Fruit fly (Drosophila melanogaster) whole organism, embryonic: ENCODE measurements around the gene CG1986.

ENCODE experiments used
- Bgb ChIP-seq: fragments of 200-800 bp; sonication (Bioruptor generic); IDR thresholded peaks from 2 replicates; pipeline ENCODE4 v1.3.6; 2022; ENCODE audit warnings: missing biosample characterization, missing genetic modification characterization; ENCODE audit not compliant: partially characterized antibody
- CG10565 ChIP-seq: fragments of 200-800 bp; sonication (Bioruptor generic); optimal IDR thresholded peaks from 3 replicates; lab custom pipeline; 2016; ENCODE audit warnings: missing biosample characterization, mild to moderate bottlenecking, missing genetic modification characterization
- CG10959 ChIP-seq: fragments of 200-800 bp; sonication (Bioruptor generic); IDR thresholded peaks from 2 replicates; pipeline ENCODE4 v1.3.6; 2022; ENCODE audit warnings: missing biosample characterization, missing genetic modification characterization
- CG11456 ChIP-seq: fragments of 200-800 bp; sonication (Bioruptor generic); IDR thresholded peaks from 3 replicates; pipeline ENCODE4 v1.3.6; 2022; ENCODE audit warnings: missing biosample characterization, missing genetic modification characterization
- CG12071 ChIP-seq: fragments of 200-800 bp; sonication (Bioruptor generic); optimal IDR thresholded peaks from 3 replicates; lab custom pipeline; 2018; ENCODE audit warnings: missing biosample characterization, mild to moderate bottlenecking, missing genetic modification characterization
- CG12219 ChIP-seq: fragments of 200-800 bp; sonication (Bioruptor generic); optimal IDR thresholded peaks from 3 replicates; lab custom pipeline; 2018; ENCODE audit warnings: missing biosample characterization, mild to moderate bottlenecking, missing genetic modification characterization
- CG12299 ChIP-seq: fragments of 200-800 bp; sonication (Bioruptor generic); optimal IDR thresholded peaks from 2 replicates; lab custom pipeline; 2018; ENCODE audit warnings: missing biosample characterization, mild to moderate bottlenecking, missing genetic modification characterization
- CG13296 ChIP-seq: fragments of 200-800 bp; sonication (Bioruptor generic); optimal IDR thresholded peaks from 3 replicates; lab custom pipeline; 2018; ENCODE audit warnings: missing biosample characterization, mild to moderate bottlenecking, missing genetic modification characterization
- CG13894 ChIP-seq: fragments of 200-800 bp; sonication (Bioruptor generic); optimal IDR thresholded peaks from 3 replicates; lab custom pipeline; 2018; ENCODE audit warnings: missing biosample characterization, mild to moderate bottlenecking, missing genetic modification characterization, moderate library complexity
- CG16779 ChIP-seq: fragments of 200-800 bp; sonication (Bioruptor generic); IDR thresholded peaks from 2 replicates; pipeline ENCODE4 v1.3.6; 2022; ENCODE audit warnings: missing biosample characterization, missing genetic modification characterization
- CG2129 ChIP-seq: fragments of 200-800 bp; sonication (Bioruptor generic); IDR thresholded peaks from 2 replicates; pipeline ENCODE4 v1.3.6; 2022; ENCODE audit warnings: missing biosample characterization, missing genetic modification characterization; ENCODE audit not compliant: partially characterized antibody
- CG3407 ChIP-seq: fragments of 200-800 bp; sonication (Bioruptor generic); optimal IDR thresholded peaks from 2 replicates; lab custom pipeline; 2018; ENCODE audit warnings: missing biosample characterization, mild to moderate bottlenecking, missing genetic modification characterization
- CG34376 ChIP-seq: fragments of 200-800 bp; sonication (Bioruptor generic); optimal IDR thresholded peaks from 2 replicates; lab custom pipeline; 2018; ENCODE audit warnings: missing biosample characterization, mild to moderate bottlenecking, missing genetic modification characterization
- CG34422 ChIP-seq: fragments of 200-800 bp; sonication (Bioruptor generic); IDR thresholded peaks from 3 replicates; pipeline ENCODE4 v1.3.6; 2022; ENCODE audit warnings: missing biosample characterization, missing genetic modification characterization
- CG3726 ChIP-seq: fragments of 200-800 bp; sonication (Bioruptor generic); IDR thresholded peaks from 3 replicates; pipeline ENCODE4, ENCODE4 v1.3.6; 2022; ENCODE audit warnings: missing biosample characterization, missing genetic modification characterization
- CG43689 ChIP-seq: fragments of 200-800 bp; sonication (Bioruptor generic); IDR thresholded peaks from 2 replicates; pipeline ENCODE4 v1.3.6; 2022; ENCODE audit warnings: missing biosample characterization, missing genetic modification characterization
- CG8089 ChIP-seq: fragments of 200-800 bp; sonication (Bioruptor generic); optimal IDR thresholded peaks from 3 replicates; lab custom pipeline; 2016; ENCODE audit warnings: missing biosample characterization, missing genetic modification characterization
- CG9215 ChIP-seq: fragments of 200-800 bp; sonication (Bioruptor generic); IDR thresholded peaks from 2 replicates; pipeline ENCODE4 v1.3.6; 2022; ENCODE audit warnings: missing biosample characterization, missing genetic modification characterization
- CTCF ChIP-seq: fragments of 200-800 bp; sonication (Bioruptor generic); optimal IDR thresholded peaks from 2 replicates; lab custom pipeline; 2017; ENCODE audit warnings: missing biosample characterization, mild to moderate bottlenecking, missing genetic modification characterization, moderate library complexity
- Dbx ChIP-seq: fragments of 200-800 bp; sonication (Bioruptor generic); IDR thresholded peaks from 3 replicates; pipeline ENCODE4 v1.3.6; 2022; ENCODE audit warnings: missing biosample characterization, missing genetic modification characterization
- Drgx ChIP-seq: fragments of 200-800 bp; sonication (Bioruptor generic); IDR thresholded peaks from 2 replicates; pipeline ENCODE4 v1.3.6; 2022; ENCODE audit warnings: missing biosample characterization, missing genetic modification characterization
- E2f2 ChIP-seq: fragments of 200-800 bp; sonication (Bioruptor generic); IDR thresholded peaks from 2 replicates; pipeline ENCODE4 v1.3.6; 2022; ENCODE audit warnings: missing biosample characterization, missing genetic modification characterization
- Ets97D ChIP-seq: fragments of 200-800 bp; sonication (Bioruptor generic); optimal IDR thresholded peaks from 3 replicates; lab custom pipeline; 2016; ENCODE audit warnings: missing biosample characterization, missing genetic modification characterization
- GATAe ChIP-seq: fragments of 200-800 bp; sonication (Bioruptor generic); conservative IDR thresholded peaks from 2 replicates; pipeline ENCODE4 v1.3.6; 2022; ENCODE audit warnings: missing biosample characterization, missing genetic modification characterization
- H2.0 ChIP-seq: fragments of 200-800 bp; sonication (Bioruptor generic); IDR thresholded peaks from 2 replicates; pipeline ENCODE4 v1.3.6; 2022; ENCODE audit warnings: missing biosample characterization, missing genetic modification characterization
- Hmr ChIP-seq: fragments of 200-800 bp; sonication (Bioruptor generic); optimal IDR thresholded peaks from 3 replicates; lab custom pipeline; 2017; ENCODE audit warnings: mild to moderate bottlenecking, missing biosample characterization, missing genetic modification reagents, missing genetic modification characterization
- Hsf ChIP-seq: fragments of 200-800 bp; sonication (Bioruptor generic); optimal IDR thresholded peaks from 3 replicates; lab custom pipeline; 2016; ENCODE audit warnings: missing biosample characterization, missing genetic modification characterization
- Mes4 ChIP-seq: fragments of 200-800 bp; sonication (Bioruptor generic); optimal IDR thresholded peaks from 2 replicates; lab custom pipeline; 2016; ENCODE audit warnings: missing biosample characterization, missing genetic modification characterization
- NFAT ChIP-seq: fragments of 200-800 bp; sonication (Bioruptor generic); IDR thresholded peaks from 2 replicates; pipeline ENCODE4 v1.3.6; 2022; ENCODE audit warnings: missing biosample characterization, missing genetic modification characterization
- NK7.1 ChIP-seq: fragments of 200-800 bp; sonication (Bioruptor generic); optimal IDR thresholded peaks from 3 replicates; lab custom pipeline; 2016; ENCODE audit warnings: missing biosample characterization, missing genetic modification characterization
- Sin3A ChIP-seq: fragments of >200 bp; optimal IDR thresholded peaks from 2 replicates; lab custom pipeline; 2018
- Trl ChIP-seq, 3 experiments: fragments of >200 bp in 2 of 3; fragments of 200-800 bp in 1 of 3; sonication (Bioruptor generic) in 1 of 3; optimal IDR thresholded peaks; 2 replicates in 1 of 3; 3 replicates in 2 of 3; lab custom pipeline; 2016 to 2017; ENCODE audit warnings: missing biosample characterization in 1 of 3, missing genetic modification characterization in 1 of 3
- ap ChIP-seq: fragments of 200-800 bp; sonication (Bioruptor generic); IDR thresholded peaks from 2 replicates; pipeline ENCODE4 v1.3.6; 2022; ENCODE audit warnings: missing biosample characterization, missing genetic modification characterization
- az2 ChIP-seq: fragments of 200-800 bp; sonication (Bioruptor generic); optimal IDR thresholded peaks from 3 replicates; lab custom pipeline; 2016; ENCODE audit warnings: missing biosample characterization, missing genetic modification characterization
- btn ChIP-seq: fragments of 200-800 bp; sonication (Bioruptor generic); optimal IDR thresholded peaks from 2 replicates; lab custom pipeline; 2016; ENCODE audit warnings: missing biosample characterization, missing genetic modification characterization
- cg ChIP-seq: fragments of 200-800 bp; sonication (Bioruptor generic); optimal IDR thresholded peaks from 3 replicates; lab custom pipeline; 2019; ENCODE audit warnings: missing biosample characterization, mild to moderate bottlenecking, missing genetic modification characterization, moderate library complexity
- corto ChIP-seq: fragments of 200-800 bp; sonication (Bioruptor generic); optimal IDR thresholded peaks from 2 replicates; lab custom pipeline; 2016; ENCODE audit warnings: missing biosample characterization, mild to moderate bottlenecking, missing genetic modification characterization, moderate library complexity
- crol ChIP-seq: fragments of 200-800 bp; sonication (Bioruptor generic); IDR thresholded peaks from 2 replicates; pipeline ENCODE4 v1.3.6; 2022; ENCODE audit warnings: missing biosample characterization, missing genetic modification characterization
- dm ChIP-seq: fragments of 200-800 bp; sonication (Bioruptor generic); optimal IDR thresholded peaks from 3 replicates; lab custom pipeline; 2016; ENCODE audit warnings: missing biosample characterization, missing genetic modification characterization
- gcm ChIP-seq: fragments of 200-800 bp; sonication (Bioruptor generic); optimal IDR thresholded peaks from 2 replicates; lab custom pipeline; 2019; ENCODE audit warnings: missing biosample characterization, mild to moderate bottlenecking, missing genetic modification characterization, moderate library complexity
- gcm2 ChIP-seq: fragments of 200-800 bp; sonication (Bioruptor generic); optimal IDR thresholded peaks from 2 replicates; lab custom pipeline; 2016; ENCODE audit warnings: missing biosample characterization, missing genetic modification characterization
- mld ChIP-seq: fragments of 200-800 bp; sonication (Bioruptor generic); IDR thresholded peaks from 3 replicates; pipeline ENCODE4 v1.3.6; 2022; ENCODE audit warnings: missing biosample characterization, missing genetic modification characterization; ENCODE audit not compliant: partially characterized antibody
- pho ChIP-seq: fragments of 200-800 bp; sonication (Bioruptor generic); optimal IDR thresholded peaks from 2 replicates; lab custom pipeline; 2016; ENCODE audit warnings: missing biosample characterization, missing genetic modification characterization
- ranshi ChIP-seq: fragments of 200-800 bp; sonication (Bioruptor generic); IDR thresholded peaks from 2 replicates; pipeline ENCODE4 v1.3.6; 2022; ENCODE audit warnings: missing biosample characterization, missing genetic modification characterization
- row ChIP-seq: fragments of 200-800 bp; sonication (Bioruptor generic); IDR thresholded peaks from 3 replicates; pipeline ENCODE4 v1.3.6; 2022; ENCODE audit warnings: missing biosample characterization, missing genetic modification characterization
- sens-2 ChIP-seq: fragments of 200-800 bp; sonication (Bioruptor generic); IDR thresholded peaks from 2 replicates; pipeline ENCODE4 v1.3.6; 2022; ENCODE audit warnings: missing biosample characterization, missing genetic modification characterization
- sna ChIP-seq: fragments of 200-800 bp; sonication (Bioruptor generic); IDR thresholded peaks from 2 replicates; pipeline ENCODE4 v1.3.6; 2022; ENCODE audit warnings: missing biosample characterization, missing genetic modification characterization; ENCODE audit not compliant: partially characterized antibody
- ssp ChIP-seq: fragments of 200-800 bp; sonication (Bioruptor generic); IDR thresholded peaks from 2 replicates; pipeline ENCODE4 v1.3.6; 2022; ENCODE audit warnings: missing biosample characterization, missing genetic modification characterization
- tll ChIP-seq, 2 experiments: fragments of 200-800 bp in 1 of 2; fragments of >200 bp in 1 of 2; sonication (Bioruptor generic) in 1 of 2; optimal IDR thresholded peaks; 2 replicates each; lab custom pipeline; 2017 to 2019; ENCODE audit warnings: missing biosample characterization in 2 of 2, missing genetic modification characterization in 2 of 2, mild to moderate bottlenecking in 1 of 2, moderate library complexity in 1 of 2
- vnd ChIP-seq: fragments of 200-800 bp; sonication (Bioruptor generic); IDR thresholded peaks from 3 replicates; pipeline ENCODE4 v1.3.6; 2022; ENCODE audit warnings: missing biosample characterization, missing genetic modification characterization; ENCODE audit not compliant: partially characterized antibody
- wdn ChIP-seq: fragments of 200-800 bp; sonication (Bioruptor generic); IDR thresholded peaks from 2 replicates; pipeline ENCODE4 v1.3.6; 2022; ENCODE audit warnings: missing biosample characterization, missing genetic modification characterization
- wor ChIP-seq: fragments of 200-800 bp; sonication (Bioruptor generic); IDR thresholded peaks from 2 replicates; pipeline ENCODE4 v1.3.6; 2022; ENCODE audit warnings: missing biosample characterization, missing genetic modification characterization

CG1986 gene

DNA sequence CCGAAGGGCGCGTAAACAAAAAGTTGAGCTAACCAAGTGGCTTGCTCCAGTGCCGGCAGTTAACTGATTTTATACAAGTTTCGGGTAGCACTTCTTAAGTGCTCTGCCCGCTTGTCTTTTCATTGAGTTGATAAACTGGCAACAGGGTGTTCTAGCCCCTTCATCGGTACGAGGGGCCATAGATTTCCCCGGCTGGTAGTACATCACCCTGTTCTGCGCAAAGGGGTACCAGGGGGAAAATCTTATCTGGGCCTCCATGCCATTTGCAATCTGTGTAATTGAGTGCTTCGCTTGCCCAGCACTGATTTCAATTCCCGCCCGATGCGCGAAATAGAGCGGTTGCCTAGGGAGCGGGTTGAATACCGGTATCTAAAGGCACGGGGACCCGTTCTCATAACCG lies 39.3 kb downstream of the CG1986 start, which contains the start of gene CG45061 (continued):
- TF ChIP-seq row, result peak; percentile 56; the same call in 2 of the 3 replicates
- no peak for TF ChIP-seq dm
- no peak for TF ChIP-seq sens-2 (GFP tag; lab: Robert Waterston, UW)
- TF ChIP-seq pho (GFP tag; lab: Kevin White, UChicago), result no peak
- peak; percentile 13 for TF ChIP-seq CG34376
- TF ChIP-seq ranshi (GFP tag; lab: Robert Waterston, UW), result 0 out of 2 replicates have a peak, but pooled peaks have one; percentile 25
- TF ChIP-seq CG34422, result no peak
- no peak for TF ChIP-seq az2 (GFP tag; lab: Kevin White, UChicago)
- TF ChIP-seq gcm (GFP tag; lab: Kevin White, UChicago), result no peak
- no peak for TF ChIP-seq CG10959 (GFP tag; lab: Robert Waterston, UW)
- TF ChIP-seq tll (GFP tag; optimal IDR thresholded peaks at IDR 0.05; lab: Kevin White, UChicago), result no peak
- no peak for TF ChIP-seq ssp (GFP tag; lab: Robert Waterston, UW)
- TF ChIP-seq Dbx (GFP tag; lab: Robert Waterston, UW), result peak; percentile 25; the same call in 1 of the 3 replicates
- no peak for TF ChIP-seq CG12071 (GFP tag; lab: Kevin White, UChicago)
- TF ChIP-seq CG13894 (tag; lab: Kevin White, UChicago), result no peak
- 0 out of 2 replicates have a peak, but pooled peaks have one; percentile 39 for TF ChIP-seq NFAT
- TF ChIP-seq NK7.1 (GFP tag; lab: Kevin White, UChicago), result no peak
- no peak for TF ChIP-seq CG8089 (GFP tag; lab: Kevin White, UChicago)
- no peak for TF ChIP-seq gcm2 (GFP tag; lab: Kevin White, UChicago)
- TF ChIP-seq Hmr (GFP tag; lab: Kevin White, UChicago), result peak; percentile 42
- TF ChIP-seq sna (GFP tag; lab: Robert Waterston, UW), result no peak
- TF ChIP-seq E2f2 (GFP tag; lab: Robert Waterston, UW), result no peak
- TF ChIP-seq CG11456, result peak; percentile 32; the same call in 1 of the 3 replicates
- TF ChIP-seq mld (GFP tag; lab: Robert Waterston, UW), result no peak
- TF ChIP-seq CG10565, result no peak
- no peak for TF ChIP-seq wor (GFP tag; lab: Robert Waterston, UW)
- no peak for TF ChIP-seq Bgb (GFP tag; lab: Robert Waterston, UW)
- TF ChIP-seq btn (GFP tag; lab: Kevin White, UChicago), result no peak
- no peak for TF ChIP-seq Hsf (GFP tag; lab: Kevin White, UChicago)
- TF ChIP-seq vnd (GFP tag; lab: Robert Waterston, UW), result no peak
- no peak for TF ChIP-seq H2.0 (GFP tag; lab: Robert Waterston, UW)
- TF ChIP-seq CG12219 (GFP tag; lab: Kevin White, UChicago), result no peak
- no peak for TF ChIP-seq CG16779
- no peak for TF ChIP-seq Ets97D (GFP tag; lab: Kevin White, UChicago)
- 0 out of 2 replicates have a peak, but pooled peaks have one; percentile 10 for TF ChIP-seq CG9215
- no peak for TF ChIP-seq Mes4 (GFP tag; lab: Kevin White, UChicago)
- peak; percentile 48 for TF ChIP-seq crol (GFP tag; lab: Robert Waterston, UW)
- TF ChIP-seq GATAe (GFP tag; lab: Robert Waterston, UW), result peak; percentile 85

DNA sequence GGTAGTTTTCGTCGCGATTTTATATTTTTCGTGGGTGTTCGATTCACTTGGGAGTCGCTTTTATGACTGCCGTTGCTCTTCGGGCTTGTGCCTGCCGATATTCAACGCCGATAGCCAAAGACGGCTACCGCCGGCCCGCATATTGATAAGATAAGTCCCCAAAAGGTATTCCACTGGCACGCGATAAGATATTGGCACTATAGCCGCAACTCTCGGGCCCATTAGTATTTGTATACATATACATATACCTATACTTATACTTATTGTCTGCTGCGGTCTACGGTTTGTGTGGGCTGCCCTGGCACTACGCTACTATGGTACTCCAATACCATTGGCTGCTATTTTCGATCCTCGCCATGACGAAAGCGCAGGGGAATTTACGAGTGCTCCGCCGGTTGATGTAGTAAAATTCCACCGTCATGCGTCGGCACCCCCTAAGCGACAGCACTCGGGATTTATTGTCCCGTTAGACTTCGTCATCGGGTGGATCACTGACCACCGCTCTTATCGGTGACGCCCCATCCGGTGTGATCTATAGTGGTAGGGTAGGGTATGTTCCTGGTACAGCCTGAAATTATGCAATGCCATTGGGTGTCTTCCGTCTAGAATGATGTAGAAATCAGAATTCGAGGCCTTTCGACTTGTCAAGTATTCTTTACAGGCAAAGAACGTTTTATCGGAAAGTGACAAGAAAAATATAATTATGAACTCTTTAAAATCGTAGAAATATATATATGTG lies 42.2 kb downstream of the CG1986 start, which contains the start of gene CG45060:
Gene CG45060, minus strand, starts transcription at position 59 of the 739 bp plus-strand sequence.
- TF ChIP-seq Drgx (GFP tag; lab: Robert Waterston, UW) (no peak), CG3726 (no peak), CG12299 (tag; lab: Kevin White, UChicago) (no peak), CG3407 (GFP tag; lab: Kevin White, UChicago) (no peak), CTCF (GFP tag; lab: Kevin White, UChicago) (peak; percentile 10), wdn (no peak), CG10565 (no peak), Trl (optimal IDR thresholded peaks at IDR 0.05; lab: Kevin White, UChicago) (no peak), Trl (GFP tag; optimal IDR thresholded peaks at IDR 0.05; lab: Kevin White, UChicago) (no peak), ap (GFP tag; lab: Robert Waterston, UW) (no peak), CG13296 (GFP tag; lab: Kevin White, UChicago) (no peak), CG43689 (GFP tag; lab: Robert Waterston, UW) (no peak), corto (GFP tag; lab: Kevin White, UChicago) (no peak), Sin3A (no peak), CG2129 (GFP tag; lab: Robert Waterston, UW) (no peak), cg (peak; percentile 32)
